Fruit fly (Drosophila melanogaster): ENCODE measurements around the gene CG17549.

The CG17549 gene

dm6 chr2L:19434260-19434659 is 44.4 kb upstream of the CG17549 start:
- TF ChIP-seq achi (GFP tag; optimal IDR thresholded peaks at IDR 0.05) = no peak
- TF ChIP-seq fkh (GFP tag; optimal IDR thresholded peaks at IDR 0.05) = peak; percentile 91
- TF ChIP-seq CG15336 (GFP tag; IDR thresholded peaks at IDR 0.05) = no peak
- peak; percentile 36 for TF ChIP-seq Eip78C (GFP tag)
- TF ChIP-seq ss (GFP tag; optimal IDR thresholded peaks at IDR 0.05) = peak in 1 of 2 experiments; percentile 21
- TF ChIP-seq vri (GFP tag; optimal IDR thresholded peaks at IDR 0.05) = no peak
- TF ChIP-seq CG16779 (tag; optimal IDR thresholded peaks at IDR 0.05) = peak; percentile 10

dm6 chr2L:19433292-19433691 is 43.4 kb upstream of the CG17549 start:
- TF ChIP-seq fkh (GFP tag; optimal IDR thresholded peaks at IDR 0.05) (peak; percentile 8), CG8319 (GFP tag; optimal IDR thresholded peaks at IDR 0.05) (no peak), Gug (GFP tag; IDR thresholded peaks at IDR 0.05) (no peak), CG10669 (GFP tag; optimal IDR thresholded peaks at IDR 0.05) (no peak), CG8119 (GFP tag; IDR thresholded peaks at IDR 0.05) (peak; percentile 43; the same call in 1 of the 3 replicates), CG32006 (GFP tag; optimal IDR thresholded peaks at IDR 0.05) (peak; percentile 57), eg (GFP tag; IDR thresholded peaks at IDR 0.05) (0 out of 3 replicates have a peak, but pooled peaks have one; percentile 33), dac (GFP tag; optimal IDR thresholded peaks at IDR 0.05) (no peak), Sox14 (GFP tag; optimal IDR thresholded peaks at IDR 0.05) (no peak), dsx (GFP tag; optimal IDR thresholded peaks at IDR 0.05; ENCODE audit: poor library complexity, severe bottlenecking) (no peak), Smox (GFP tag; optimal IDR thresholded peaks at IDR 0.05) (no peak), CG15336 (GFP tag; IDR thresholded peaks at IDR 0.05) (peak; percentile 53), Eip78C (GFP tag) (peak; percentile 66), Lpt (GFP tag; optimal IDR thresholded peaks at IDR 0.05) (peak; percentile 6), CG6808 (GFP tag; optimal IDR thresholded peaks at IDR 0.05) (no peak), OdsH (GFP tag; optimal IDR thresholded peaks at IDR 0.05) (peak; percentile 3), CG9139 (GFP tag; optimal IDR thresholded peaks at IDR 0.05) (no peak), Hr4 (GFP tag; optimal IDR thresholded peaks at IDR 0.05) (peak; percentile 45), svp (GFP tag) (no peak)

- no peak for TF ChIP-seq CG15336 (GFP tag; IDR thresholded peaks at IDR 0.05)
- no peak for TF ChIP-seq vri (GFP tag; optimal IDR thresholded peaks at IDR 0.05)
- TF ChIP-seq CG6808 (GFP tag; optimal IDR thresholded peaks at IDR 0.05) = no peak
- TF ChIP-seq esn (GFP tag; optimal IDR thresholded peaks at IDR 0.05) = no peak
- no peak for TF ChIP-seq Met (GFP tag; optimal IDR thresholded peaks at IDR 0.05)
- no peak for TF ChIP-seq fd85E (GFP tag; optimal IDR thresholded peaks at IDR 0.05)
Measured at dm6 chr2L:19432424-19433015, 42.6 kb upstream of the CG17549 start, which contains the start of gene Rab9. Rab9 (plus strand) TSS chr2L:19432574.

- TF ChIP-seq Ets96B (tag; optimal IDR thresholded peaks at IDR 0.05) (no peak), Met (GFP tag; optimal IDR thresholded peaks at IDR 0.05) (no peak), Eip78C (GFP tag) (peak; percentile 36), OdsH (GFP tag; optimal IDR thresholded peaks at IDR 0.05) (no peak), CG10669 (GFP tag; optimal IDR thresholded peaks at IDR 0.05) (no peak)
Measured at dm6 chr2L:19430343-19430742, 40.5 kb upstream of the CG17549 start, which contains the start of gene RtcB. RtcB (plus strand) TSS chr2L:19430643.

DNA sequence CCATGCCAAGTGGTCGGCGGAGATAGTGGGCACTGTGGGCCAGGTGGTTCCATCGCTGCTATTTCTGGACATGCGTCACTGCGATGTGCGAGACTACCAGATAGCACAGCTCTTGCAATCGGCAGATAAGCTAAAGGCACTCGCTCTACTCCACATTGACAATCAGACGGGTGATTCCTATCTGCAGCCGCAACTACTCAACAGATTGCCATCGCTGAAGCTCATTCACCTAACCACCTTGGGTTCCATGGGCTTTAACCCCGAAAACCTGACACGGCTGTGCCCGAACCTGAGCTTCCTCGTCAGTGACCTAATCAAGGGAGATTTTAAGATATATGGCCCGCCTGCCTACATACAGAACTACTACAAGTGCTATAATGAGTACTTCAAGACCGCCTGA is 39.9 kb upstream of the CG17549 start:
- no peak for TF ChIP-seq CG11762 (GFP tag; optimal IDR thresholded peaks at IDR 0.05; ENCODE audit: insufficient read depth)
- TF ChIP-seq Eip78C (GFP tag) = peak; percentile 23

DNA sequence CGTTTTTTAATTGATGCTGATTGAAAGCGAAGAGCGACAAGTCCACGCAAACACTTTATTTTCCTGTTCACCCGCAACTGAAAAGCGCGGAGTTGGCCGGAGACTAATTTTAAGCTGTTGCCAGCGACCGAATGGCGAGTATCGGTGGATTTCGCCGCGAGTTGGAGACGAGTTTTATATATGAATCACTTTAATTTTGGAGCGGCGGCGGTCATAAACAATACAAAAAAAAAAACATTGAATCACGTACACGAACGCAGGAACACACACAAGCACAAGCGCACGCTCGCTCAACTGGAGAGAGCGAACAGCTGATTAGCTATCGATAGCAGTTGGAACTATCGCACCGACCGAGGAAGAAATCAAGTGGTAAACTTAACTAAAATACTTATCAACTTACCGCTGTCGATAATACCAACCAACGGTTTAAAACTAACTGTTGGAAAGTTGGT is 36.5 kb upstream of the CG17549 start, which contains the start of gene Pax:
Gene Pax (minus strand): TSS at position 267 of the 452 bp plus-strand sequence.
- TF ChIP-seq svp (GFP tag) (no peak), eg (GFP tag; IDR thresholded peaks at IDR 0.05) (peak; percentile 52; the same call in 1 of the 3 replicates), Hr39 (GFP tag; optimal IDR thresholded peaks at IDR 0.05) (no peak), CG8319 (GFP tag; optimal IDR thresholded peaks at IDR 0.05) (no peak), CG3032 (tag; optimal IDR thresholded peaks at IDR 0.05) (no peak), CG11762 (GFP tag; optimal IDR thresholded peaks at IDR 0.05; ENCODE audit: insufficient read depth) (no peak), vri (GFP tag; optimal IDR thresholded peaks at IDR 0.05) (no peak), salr (GFP tag; optimal IDR thresholded peaks at IDR 0.05) (no peak), Hr38 (GFP tag; optimal IDR thresholded peaks at IDR 0.05) (no peak), fkh (GFP tag; optimal IDR thresholded peaks at IDR 0.05) (no peak), Hr4 (GFP tag; optimal IDR thresholded peaks at IDR 0.05) (no peak), achi (GFP tag; optimal IDR thresholded peaks at IDR 0.05) (no peak), Sox15 (GFP tag; optimal IDR thresholded peaks at IDR 0.05) (no peak), CG31627 (GFP tag; optimal IDR thresholded peaks at IDR 0.05) (no peak), lz (GFP tag; optimal IDR thresholded peaks at IDR 0.05) (no peak), dac (GFP tag; optimal IDR thresholded peaks at IDR 0.05) (no peak), CG15336 (GFP tag; IDR thresholded peaks at IDR 0.05) (no peak), CG11294 (GFP tag; IDR thresholded peaks at IDR 0.05) (no peak), pdm3 (GFP tag; optimal IDR thresholded peaks at IDR 0.05) (no peak), Ets21C (GFP tag; optimal IDR thresholded peaks at IDR 0.05) (no peak), CG6854 (GFP tag; optimal IDR thresholded peaks at IDR 0.05) (peak; percentile 67)
